Worm (Caenorhabditis elegans): Measurements from ENCODE around the gene pqn-75.

The pqn-75 gene

ce11 chrIV:4067336-4067735 lies 4.8 kb upstream of the pqn-75 start:
- TF ChIP-seq D2030.7 (GFP tag; IDR thresholded peaks at IDR 0.05), result no peak
- TF ChIP-seq nhr-90 (tag; optimal IDR thresholded peaks at IDR 0.05), result no peak
- no peak for TF ChIP-seq lir-1 (GFP tag; conservative IDR thresholded peaks at IDR 0.05)

ce11 chrIV:4068480-4068879 lies 3.6 kb upstream of the pqn-75 start, which contains the start of gene fbxb-55:
Gene fbxb-55 (plus strand): TSS chrIV:4068780.
- no peak for TF ChIP-seq madf-3 (GFP tag; IDR thresholded peaks at IDR 0.05)
- TF ChIP-seq Y95B8A.8 (GFP tag; IDR thresholded peaks at IDR 0.05), result no peak
- no peak for TF ChIP-seq ekl-4 (GFP tag; IDR thresholded peaks at IDR 0.05)
- TF ChIP-seq nhr-179 (tag; optimal IDR thresholded peaks at IDR 0.05), result no peak
- no peak for TF ChIP-seq lsy-27 (tag; optimal IDR thresholded peaks at IDR 0.05; ENCODE audit: borderline replicate concordance, insufficient read depth)
- TF ChIP-seq hrde-1 (tag; optimal IDR thresholded peaks at IDR 0.05; ENCODE audit: borderline replicate concordance), result no peak
- no peak for TF ChIP-seq hlh-26 (GFP tag; conservative IDR thresholded peaks at IDR 0.05)
- TF ChIP-seq repo-1 (tag; optimal IDR thresholded peaks at IDR 0.05), result no peak
- no peak for TF ChIP-seq ztf-26 (tag; optimal IDR thresholded peaks at IDR 0.05)
- no peak for TF ChIP-seq xnd-1 (tag; optimal IDR thresholded peaks at IDR 0.05)
- no peak for TF ChIP-seq lin-40 (tag; optimal IDR thresholded peaks at IDR 0.05)
- TF ChIP-seq lir-1 (GFP tag; conservative IDR thresholded peaks at IDR 0.05), result no peak
- no peak for TF ChIP-seq rcor-1 (GFP tag; IDR thresholded peaks at IDR 0.05)
- no peak for TF ChIP-seq T07F8.4 (tag; optimal IDR thresholded peaks at IDR 0.05)
- TF ChIP-seq ets-4 (GFP tag; optimal IDR thresholded peaks at IDR 0.05), result no peak

ce11 chrIV:4070810-4071209 lies 1.3 kb upstream of the pqn-75 start:
- TF ChIP-seq ccch-3 (GFP tag; optimal IDR thresholded peaks at IDR 0.05), result no peak
- TF ChIP-seq dpl-1 (GFP tag; optimal IDR thresholded peaks at IDR 0.05), result no peak
- TF ChIP-seq lin-35 (GFP tag; optimal IDR thresholded peaks at IDR 0.05), result no peak
- no peak for TF ChIP-seq ceh-100 (GFP tag; IDR thresholded peaks at IDR 0.05)
- TF ChIP-seq ekl-4 (GFP tag; IDR thresholded peaks at IDR 0.05), result no peak
- TF ChIP-seq snpc-3.4 (tag; optimal IDR thresholded peaks at IDR 0.05), result no peak
- TF ChIP-seq ets-4 (GFP tag; optimal IDR thresholded peaks at IDR 0.05), result no peak
- TF ChIP-seq nfyb-1 (GFP tag; IDR thresholded peaks at IDR 0.05), result no peak
- TF ChIP-seq T07F8.4 (tag; optimal IDR thresholded peaks at IDR 0.05), result no peak
- TF ChIP-seq F39B2.1 (GFP tag; IDR thresholded peaks at IDR 0.05), result no peak

ce11 chrIV:4074610-4075009 lies 2.5 kb downstream of the pqn-75 start, which contains the start of gene W03D2.9:
Gene W03D2.9 (minus strand): TSS chrIV:4074710.
- no peak for TF ChIP-seq B0019.2 (GFP tag; conservative IDR thresholded peaks at IDR 0.05)
- TF ChIP-seq hmg-20 (GFP tag; IDR thresholded peaks at IDR 0.05), result no peak
- no peak for TF ChIP-seq lin-54 (GFP tag; optimal IDR thresholded peaks at IDR 0.05)
- no peak for TF ChIP-seq him-1 (tag; optimal IDR thresholded peaks at IDR 0.05)
- TF ChIP-seq nhr-179 (tag; optimal IDR thresholded peaks at IDR 0.05), result no peak
- no peak for TF ChIP-seq aptf-2 (GFP tag; conservative IDR thresholded peaks at IDR 0.05)
- no peak for TF ChIP-seq egl-18 (GFP tag; IDR thresholded peaks at IDR 0.05)
- TF ChIP-seq Y95B8A.8 (GFP tag; IDR thresholded peaks at IDR 0.05), result no peak
- no peak for TF ChIP-seq snpc-1.1 (tag; optimal IDR thresholded peaks at IDR 0.05; ENCODE audit: insufficient read depth)
- no peak for TF ChIP-seq hrde-1 (tag; optimal IDR thresholded peaks at IDR 0.05; ENCODE audit: borderline replicate concordance)
- no peak for TF ChIP-seq chd-7 (tag; optimal IDR thresholded peaks at IDR 0.05)

Data from whole organism, young adult.